Fruit fly (Drosophila melanogaster): ENCODE results near the gene Cpr78Cc.

DNA sequence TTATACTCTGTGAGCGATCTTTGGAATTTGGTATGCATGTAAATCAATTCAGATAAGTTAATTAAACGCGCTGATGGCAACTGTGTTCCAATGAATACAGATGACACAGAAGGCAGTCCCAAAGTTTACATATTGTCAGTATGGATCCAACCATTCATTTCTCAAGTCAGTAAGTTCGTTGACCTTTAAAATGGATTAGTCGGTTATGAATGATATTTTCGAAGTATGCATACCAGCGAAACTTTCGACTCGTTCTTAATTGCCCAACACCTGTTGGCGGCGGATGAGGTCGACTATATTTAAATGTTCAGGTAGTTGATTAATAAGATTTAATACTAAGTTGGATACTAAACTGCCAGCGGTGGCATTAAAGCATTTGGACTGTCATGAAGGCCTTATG lies 10.0 kb upstream of the Cpr78Cc start:
- TF ChIP-seq CG12605 (GFP tag; IDR thresholded peaks at IDR 0.05) (no peak), CG8301 (tag; optimal IDR thresholded peaks at IDR 0.05) (no peak), CG15710 (tag; optimal IDR thresholded peaks at IDR 0.05) (no peak), Pif1B (GFP tag; optimal IDR thresholded peaks at IDR 0.05) (no peak)

Measured in whole organism, pupa.